Worm (Caenorhabditis elegans) whole organism, dauer: ENCODE data around the gene math-23.

Experiments
- unc-62 ChIP-seq: sonication (generic microtip); optimal IDR thresholded peaks from 2 replicates; lab custom pipeline; 2017; ENCODE audit warnings: missing biosample characterization, missing genetic modification reagents, missing genetic modification characterization

The math-23 gene

ce11 chrII:1949119-1949518 is 47.0 kb downstream of the math-23 start:
- TF ChIP-seq unc-62 (GFP tag; lab: Kevin White, UChicago): no peak
